Fruit fly (Drosophila melanogaster): ENCODE measurements around the gene Gbeta76C.

dm6 chr3L:19642448-19643020 is 44.9 kb upstream of the Gbeta76C start, which contains the start of gene Rnf146:
- no peak for TF ChIP-seq CTCF (optimal IDR thresholded peaks at IDR 0.05)
- no peak for TF ChIP-seq CG8478 (optimal IDR thresholded peaks at IDR 0.05)
